Worm (Caenorhabditis elegans): ENCODE measurements around the gene ZK185.4.

The ZK185.4 gene

ce11 chrIV:4541195-4541594 is 8.3 kb upstream of the ZK185.4 start:
- TF ChIP-seq unc-62 (GFP tag; optimal IDR thresholded peaks at IDR 0.05) = no peak

- TF ChIP-seq unc-62 (GFP tag; optimal IDR thresholded peaks at IDR 0.05) = no peak
These were observed 5.7 kb upstream of the ZK185.4 start for ce11 chrIV:4538672-4539071.

ce11 chrIV:4536247-4536646 is 3.3 kb upstream of the ZK185.4 start, which contains the start of gene ZK185.2:
ZK185.2 (plus strand) TSS chrIV:4536547.
- TF ChIP-seq unc-62 (GFP tag; optimal IDR thresholded peaks at IDR 0.05) = no peak

ce11 chrIV:4530170-4530569 is 2.8 kb downstream of the ZK185.4 start, which contains the start of gene ZK185.3:
ZK185.3 (minus strand) TSS chrIV:4530432.
- no peak for TF ChIP-seq unc-62 (GFP tag; optimal IDR thresholded peaks at IDR 0.05)

- no peak for TF ChIP-seq unc-62 (GFP tag; optimal IDR thresholded peaks at IDR 0.05)
These were observed 6.2 kb downstream of the ZK185.4 start for ce11 chrIV:4526724-4527123.

ce11 chrIV:4526028-4526427 is 6.9 kb downstream of the ZK185.4 start:
- no peak for TF ChIP-seq unc-62 (GFP tag; optimal IDR thresholded peaks at IDR 0.05)

ce11 chrIV:4524943-4525342 is 8.0 kb downstream of the ZK185.4 start, which contains the start of gene ZK180.6:
ZK180.6 (minus strand) TSS chrIV:4525043.
- no peak for TF ChIP-seq unc-62 (GFP tag; optimal IDR thresholded peaks at IDR 0.05)

- no peak for TF ChIP-seq unc-62 (GFP tag; optimal IDR thresholded peaks at IDR 0.05)
These were observed 9.5 kb downstream of the ZK185.4 start for ce11 chrIV:4523461-4523860.

ce11 chrIV:4519714-4520113 is 13.2 kb downstream of the ZK185.4 start:
- TF ChIP-seq unc-62 (GFP tag; optimal IDR thresholded peaks at IDR 0.05) = no peak

- no peak for TF ChIP-seq unc-62 (GFP tag; optimal IDR thresholded peaks at IDR 0.05)
These were observed 14.8 kb downstream of the ZK185.4 start for ce11 chrIV:4518111-4518510.

- no peak for TF ChIP-seq unc-62 (GFP tag; optimal IDR thresholded peaks at IDR 0.05)
These were observed 15.9 kb downstream of the ZK185.4 start, which contains the start of gene ZK180.5 for ce11 chrIV:4517066-4517465. ZK180.5 (minus strand) TSS chrIV:4517166.

- TF ChIP-seq unc-62 (GFP tag; optimal IDR thresholded peaks at IDR 0.05) = no peak
These were observed 16.4 kb downstream of the ZK185.4 start for ce11 chrIV:4516478-4516877.

- TF ChIP-seq unc-62 (GFP tag; optimal IDR thresholded peaks at IDR 0.05) = no peak
These were observed 19.6 kb downstream of the ZK185.4 start, which contains the start of gene sar-1 for ce11 chrIV:4513269-4513819. sar-1 (minus strand) TSS chrIV:4513319.

ce11 chrIV:4511259-4511890 is 21.6 kb downstream of the ZK185.4 start, which contains the start of the genes rfth-1 and ZK180.8:
rfth-1 (minus strand) TSS chrIV:4511309.
ZK180.8 (minus strand) TSS chrIV:4511724.
- TF ChIP-seq unc-62 (GFP tag; optimal IDR thresholded peaks at IDR 0.05) = no peak

- TF ChIP-seq unc-62 (GFP tag; optimal IDR thresholded peaks at IDR 0.05) = no peak
These were observed 26.3 kb downstream of the ZK185.4 start, which contains the start of gene gbb-2 for ce11 chrIV:4506637-4507036. gbb-2 (minus strand) TSS chrIV:4506748.

- no peak for TF ChIP-seq unc-62 (GFP tag; optimal IDR thresholded peaks at IDR 0.05)
These were observed 27.8 kb downstream of the ZK185.4 start for ce11 chrIV:4505078-4505477.

- TF ChIP-seq unc-62 (GFP tag; optimal IDR thresholded peaks at IDR 0.05) = no peak
These were observed 42.7 kb downstream of the ZK185.4 start, which contains the start of gene ZK180.7 for ce11 chrIV:4490148-4490652. ZK180.7 (plus strand) TSS chrIV:4490542.
